Worm (Caenorhabditis elegans) whole organism, L3 larva: ENCODE results near the gene elt-1.

Experiments
- ama-1 ChIP-seq: fragments of 150-350 bp; optimal IDR thresholded peaks from 2 replicates; lab custom pipeline; 2018
- elt-3 ChIP-seq, 3 experiments: fragments of 150-350 bp in 1 of 3; sonication (generic microtip) in 2 of 3; optimal IDR thresholded peaks; 2 replicates in 2 of 3; 4 replicates in 1 of 3; lab custom pipeline; 2014 to 2017; ENCODE audit warnings: missing biosample characterization in 3 of 3, missing genetic modification characterization in 3 of 3
- snpc-4 ChIP-seq: fragments of 150-350 bp; optimal IDR thresholded peaks from 2 replicates; lab custom pipeline; 2014; ENCODE audit warnings: missing biosample characterization, missing genetic modification characterization
- unc-62 ChIP-seq: fragments of 150-350 bp; sonication (generic microtip); optimal IDR thresholded peaks from 4 replicates; lab custom pipeline; 2014; ENCODE audit warnings: missing biosample characterization, missing genetic modification reagents, missing genetic modification characterization

ce11 chrIV:9584352-9584751, 30.4 kb upstream of the elt-1 start:
- TF ChIP-seq unc-62 (GFP tag; lab: Kevin White, UChicago): no peak
- no peak for TF ChIP-seq elt-3 (tag; optimal IDR thresholded peaks at IDR 0.05; lab: Kevin White, UChicago)
- no peak for TF ChIP-seq ama-1 (lab: Kevin White, UChicago)
- no peak for TF ChIP-seq snpc-4 (tag; lab: Kevin White, UChicago)
